Fruit fly (Drosophila melanogaster) whole organism, prepupa: Measurements from ENCODE around the gene CG5386.

ENCODE experiments used
- Blimp-1 ChIP-seq: fragments of 200-800 bp; sonication (Bioruptor generic); optimal IDR thresholded peaks from 3 replicates; lab custom pipeline; 2017; ENCODE audit warnings: missing biosample characterization, missing genetic modification characterization, mild to moderate bottlenecking, moderate library complexity, missing genetic modification reagents
- CG10631 ChIP-seq: fragments of 200-800 bp; sonication (Bioruptor generic); optimal IDR thresholded peaks from 2 replicates; lab custom pipeline; 2016; ENCODE audit warnings: missing biosample characterization, missing genetic modification characterization
- CG10669 ChIP-seq: fragments of 200-800 bp; sonication (Bioruptor generic); optimal IDR thresholded peaks from 3 replicates; lab custom pipeline; 2018; ENCODE audit warnings: missing biosample characterization, mild to moderate bottlenecking, missing genetic modification characterization, moderate library complexity
- CG11294 ChIP-seq: fragments of 200-800 bp; sonication (Bioruptor generic); IDR thresholded peaks from 2 replicates; pipeline ENCODE4 v1.3.6; 2022; ENCODE audit warnings: missing biosample characterization, missing genetic modification characterization
- CG11902 ChIP-seq: fragments of 200-800 bp; sonication (Bioruptor generic); optimal IDR thresholded peaks from 3 replicates; lab custom pipeline; 2016; ENCODE audit warnings: missing biosample characterization, missing genetic modification characterization
- CG1621 ChIP-seq: fragments of 200-800 bp; sonication (Bioruptor generic); optimal IDR thresholded peaks from 3 replicates; lab custom pipeline; 2018; ENCODE audit warnings: missing biosample characterization, mild to moderate bottlenecking, missing genetic modification characterization
- CG16779 ChIP-seq: fragments of 200-800 bp; sonication (Bioruptor generic); optimal IDR thresholded peaks from 3 replicates; lab custom pipeline; 2017; ENCODE audit warnings: missing biosample characterization, mild to moderate bottlenecking, missing genetic modification characterization
- CG3032 ChIP-seq: fragments of 200-800 bp; optimal IDR thresholded peaks from 2 replicates; lab custom pipeline; 2019; ENCODE audit warnings: missing biosample characterization, mild to moderate bottlenecking, missing genetic modification characterization, moderate library complexity
- CG31627 ChIP-seq: fragments of 200-800 bp; sonication (Bioruptor generic); optimal IDR thresholded peaks from 3 replicates; lab custom pipeline; 2016; ENCODE audit warnings: missing biosample characterization, missing genetic modification characterization
- CG32006 ChIP-seq: fragments of 200-800 bp; sonication (Bioruptor generic); optimal IDR thresholded peaks from 3 replicates; lab custom pipeline; 2017; ENCODE audit warnings: missing biosample characterization, mild to moderate bottlenecking, missing genetic modification characterization
- CG34406 ChIP-seq: fragments of 200-800 bp; sonication (Bioruptor generic); optimal IDR thresholded peaks from 3 replicates; lab custom pipeline; 2016; ENCODE audit warnings: missing biosample characterization, missing genetic modification characterization
- CG3919 ChIP-seq: fragments of 200-800 bp; sonication (Bioruptor generic); optimal IDR thresholded peaks from 3 replicates; lab custom pipeline; 2016; ENCODE audit warnings: missing biosample characterization, missing genetic modification characterization
- CG4318 ChIP-seq: fragments of 200-800 bp; sonication (Bioruptor generic); optimal IDR thresholded peaks from 3 replicates; lab custom pipeline; 2017; ENCODE audit warnings: missing biosample characterization, mild to moderate bottlenecking, missing genetic modification characterization
- CG6163 ChIP-seq: fragments of 200-800 bp; sonication (Bioruptor generic); IDR thresholded peaks from 3 replicates; pipeline ENCODE4 v1.3.6; 2022; ENCODE audit warnings: missing biosample characterization, missing genetic modification characterization
- CG6276 ChIP-seq: fragments of 200-800 bp; sonication (Bioruptor generic); optimal IDR thresholded peaks from 2 replicates; lab custom pipeline; 2017; ENCODE audit warnings: missing biosample characterization, mild to moderate bottlenecking, missing genetic modification characterization
- CG6792 ChIP-seq: fragments of 200-800 bp; sonication (Bioruptor generic); optimal IDR thresholded peaks from 3 replicates; lab custom pipeline; 2016; ENCODE audit warnings: missing biosample characterization, missing genetic modification characterization
- CG6808 ChIP-seq: fragments of 200-800 bp; sonication (Bioruptor generic); optimal IDR thresholded peaks from 3 replicates; lab custom pipeline; 2017; ENCODE audit warnings: missing biosample characterization, missing genetic modification characterization, mild to moderate bottlenecking, moderate library complexity, missing genetic modification reagents
- CG7368 ChIP-seq: fragments of 200-800 bp; sonication (Bioruptor generic); optimal IDR thresholded peaks from 3 replicates; lab custom pipeline; 2016; ENCODE audit warnings: missing biosample characterization, missing genetic modification characterization
- CG8119 ChIP-seq: fragments of 200-800 bp; sonication (Bioruptor generic); IDR thresholded peaks from 3 replicates; pipeline ENCODE4 v1.3.6; 2022; ENCODE audit warnings: missing biosample characterization, missing genetic modification characterization
- CG8319 ChIP-seq: fragments of 200-800 bp; sonication (Bioruptor generic); optimal IDR thresholded peaks from 3 replicates; lab custom pipeline; 2016; ENCODE audit warnings: missing biosample characterization, missing genetic modification characterization
- CG8632 ChIP-seq: fragments of 200-800 bp; sonication (Bioruptor generic); optimal IDR thresholded peaks from 3 replicates; lab custom pipeline; 2016; ENCODE audit warnings: missing biosample characterization, missing genetic modification characterization
- CG9139 ChIP-seq: fragments of 200-800 bp; sonication (Bioruptor generic); optimal IDR thresholded peaks from 3 replicates; lab custom pipeline; 2017; ENCODE audit warnings: missing biosample characterization, mild to moderate bottlenecking, missing genetic modification characterization
- Eip75B ChIP-seq: fragments of 200-800 bp; sonication (Bioruptor generic); optimal IDR thresholded peaks from 3 replicates; lab custom pipeline; 2016; ENCODE audit warnings: missing biosample characterization, missing genetic modification characterization
- Eip78C ChIP-seq: fragments of 200-800 bp; sonication (Bioruptor generic); peaks from one replicate; lab custom pipeline; 2016; ENCODE audit warnings: missing biosample characterization, missing genetic modification characterization
- Eip93F ChIP-seq: fragments of 200-800 bp; sonication (Bioruptor generic); optimal IDR thresholded peaks from 2 replicates; lab custom pipeline; 2016; ENCODE audit warnings: missing biosample characterization, mild to moderate bottlenecking, missing genetic modification characterization
- Ets21C ChIP-seq: fragments of 200-800 bp; sonication (Bioruptor generic); optimal IDR thresholded peaks from 3 replicates; lab custom pipeline; 2016; ENCODE audit warnings: missing biosample characterization, missing genetic modification characterization
- Gug ChIP-seq: fragments of 200-800 bp; sonication (Bioruptor generic); IDR thresholded peaks from 2 replicates; pipeline ENCODE4 v1.3.6; 2022; ENCODE audit warnings: missing biosample characterization, missing genetic modification characterization
- Hr38 ChIP-seq: sonication (Bioruptor generic); optimal IDR thresholded peaks from 2 replicates; lab custom pipeline; 2016; ENCODE audit warnings: missing biosample characterization, missing genetic modification characterization
- Hr39 ChIP-seq: fragments of 200-800 bp; sonication (Bioruptor generic); optimal IDR thresholded peaks from 2 replicates; lab custom pipeline; 2016; ENCODE audit warnings: missing biosample characterization, missing genetic modification characterization
- Lpt ChIP-seq: fragments of 200-800 bp; sonication (Bioruptor generic); optimal IDR thresholded peaks from 3 replicates; lab custom pipeline; 2016; ENCODE audit warnings: missing biosample characterization, missing genetic modification characterization
- Met ChIP-seq: fragments of 200-800 bp; sonication (Bioruptor generic); optimal IDR thresholded peaks from 3 replicates; lab custom pipeline; 2016; ENCODE audit warnings: missing biosample characterization, missing genetic modification characterization
- Smox ChIP-seq: fragments of 200-800 bp; sonication (Bioruptor generic); optimal IDR thresholded peaks from 3 replicates; lab custom pipeline; 2016; ENCODE audit warnings: missing biosample characterization, missing genetic modification characterization
- Sox14 ChIP-seq: fragments of 200-800 bp; sonication (Bioruptor generic); optimal IDR thresholded peaks from 3 replicates; lab custom pipeline; 2016; ENCODE audit warnings: missing biosample characterization, missing genetic modification characterization
- Sox15 ChIP-seq: fragments of 200-800 bp; sonication (Bioruptor generic); optimal IDR thresholded peaks from 3 replicates; lab custom pipeline; 2016; ENCODE audit warnings: missing biosample characterization, missing genetic modification characterization
- achi ChIP-seq: fragments of 200-800 bp; sonication (Bioruptor generic); optimal IDR thresholded peaks from 3 replicates; lab custom pipeline; 2016; ENCODE audit warnings: missing biosample characterization, missing genetic modification characterization
- acj6 ChIP-seq: fragments of 200-800 bp; sonication (Bioruptor generic); optimal IDR thresholded peaks from 3 replicates; lab custom pipeline; 2016; ENCODE audit warnings: missing biosample characterization, missing genetic modification characterization
- dac ChIP-seq: fragments of 200-800 bp; sonication (Bioruptor generic); optimal IDR thresholded peaks from 2 replicates; lab custom pipeline; 2017; ENCODE audit warnings: missing biosample characterization, mild to moderate bottlenecking, missing genetic modification characterization
- eg ChIP-seq: fragments of 200-800 bp; sonication (Bioruptor generic); IDR thresholded peaks from 3 replicates; pipeline ENCODE4 v1.3.6; 2022; ENCODE audit warnings: missing biosample characterization, missing genetic modification characterization
- fd85E ChIP-seq: fragments of 200-800 bp; sonication (Bioruptor generic); optimal IDR thresholded peaks from 3 replicates; lab custom pipeline; 2016; ENCODE audit warnings: missing biosample characterization, missing genetic modification characterization
- fkh ChIP-seq: fragments of 200-800 bp; sonication (Bioruptor generic); optimal IDR thresholded peaks from 3 replicates; lab custom pipeline; 2017; ENCODE audit warnings: missing biosample characterization, mild to moderate bottlenecking, missing genetic modification characterization, moderate library complexity
- lz ChIP-seq: fragments of 200-800 bp; sonication (Bioruptor generic); optimal IDR thresholded peaks from 3 replicates; lab custom pipeline; 2016; ENCODE audit warnings: missing biosample characterization, missing genetic modification characterization
- net ChIP-seq: fragments of 200-800 bp; sonication (Bioruptor generic); optimal IDR thresholded peaks from 3 replicates; lab custom pipeline; 2016; ENCODE audit warnings: missing biosample characterization, missing genetic modification characterization
- pdm3 ChIP-seq: fragments of 200-800 bp; sonication (Bioruptor generic); optimal IDR thresholded peaks from 3 replicates; lab custom pipeline; 2016; ENCODE audit warnings: missing biosample characterization, missing genetic modification characterization
- salr ChIP-seq, 2 experiments: fragments of 200-800 bp; sonication (Bioruptor generic); optimal IDR thresholded peaks; 3 replicates each; lab custom pipeline; 2016 to 2018; ENCODE audit warnings: missing biosample characterization in 2 of 2, missing genetic modification characterization in 2 of 2, mild to moderate bottlenecking in 1 of 2
- spab ChIP-seq: fragments of 200-800 bp; sonication (Bioruptor generic); optimal IDR thresholded peaks from 2 replicates; lab custom pipeline; 2017; ENCODE audit warnings: missing biosample characterization, mild to moderate bottlenecking, missing genetic modification characterization, missing genetic modification reagents
- ss ChIP-seq, 2 experiments: fragments of 200-800 bp; sonication (Bioruptor generic); optimal IDR thresholded peaks; 2 replicates in 1 of 2; 3 replicates in 1 of 2; lab custom pipeline; 2017 to 2018; ENCODE audit warnings: mild to moderate bottlenecking in 2 of 2, missing biosample characterization in 2 of 2, missing genetic modification characterization in 2 of 2, moderate library complexity in 1 of 2
- svp ChIP-seq: fragments of 200-800 bp; sonication (Bioruptor generic); peaks from one replicate; lab custom pipeline; 2016; ENCODE audit warnings: missing biosample characterization, missing genetic modification characterization
- topi ChIP-seq: fragments of 200-800 bp; sonication (Bioruptor generic); optimal IDR thresholded peaks from 3 replicates; lab custom pipeline; 2016; ENCODE audit warnings: missing biosample characterization, missing genetic modification characterization
- vri ChIP-seq: fragments of 200-800 bp; sonication (Bioruptor generic); optimal IDR thresholded peaks from 3 replicates; lab custom pipeline; 2016; ENCODE audit warnings: missing biosample characterization, mild to moderate bottlenecking, missing genetic modification characterization

The CG5386 gene

dm6 chr3R:22340207-22340606 is 1.8 kb downstream of the CG5386 start, which contains the start of gene CG5388:
TSS of gene CG5388 (minus strand) at chr3R:22340307.
- TF ChIP-seq Sox15 (no peak), svp (no peak), Hr38 (GFP tag; lab: Kevin White, UChicago) (no peak), vri (GFP tag; lab: Kevin White, UChicago) (no peak), Lpt (GFP tag; lab: Kevin White, UChicago) (no peak), CG10631 (GFP tag; lab: Kevin White, UChicago) (no peak), CG8632 (GFP tag; lab: Kevin White, UChicago) (no peak), CG16779 (tag; lab: Kevin White, UChicago) (no peak)

dm6 chr3R:22339510-22339909 is 2.5 kb downstream of the CG5386 start:
- TF ChIP-seq CG10669 (peak; percentile 72), CG8319 (GFP tag; lab: Kevin White, UChicago) (peak; percentile 52), CG11294 (GFP tag; lab: Robert Waterston, UW) (no peak), Eip75B (peak; percentile 68), achi (peak; percentile 62), Sox15 (peak; percentile 54), dac (GFP tag; lab: Kevin White, UChicago) (no peak), pdm3 (GFP tag; lab: Kevin White, UChicago) (peak; percentile 64), salr (GFP tag; optimal IDR thresholded peaks at IDR 0.05; lab: Kevin White, UChicago) (peak; percentile 29 to 65), Gug (GFP tag; lab: Robert Waterston, UW) (0 out of 2 replicates have a peak, but pooled peaks have one; percentile 12), fkh (no peak), net (GFP tag; lab: Kevin White, UChicago) (peak; percentile 65), Met (peak; percentile 66), fd85E (GFP tag; lab: Kevin White, UChicago) (peak; percentile 5), CG8632 (GFP tag; lab: Kevin White, UChicago) (peak; percentile 48), Smox (GFP tag; lab: Kevin White, UChicago) (peak; percentile 59), Hr39 (GFP tag; lab: Kevin White, UChicago) (peak; percentile 62), Blimp-1 (GFP tag; lab: Kevin White, UChicago) (no peak), CG10631 (GFP tag; lab: Kevin White, UChicago) (peak; percentile 66), Eip78C (GFP tag; lab: Kevin White, UChicago) (peak; percentile 90), CG31627 (peak; percentile 63), CG4318 (no peak), CG11902 (GFP tag; lab: Kevin White, UChicago) (peak; percentile 40), vri (GFP tag; lab: Kevin White, UChicago) (peak; percentile 30), CG6792 (peak; percentile 63), Sox14 (peak; percentile 59), CG34406 (GFP tag; lab: Kevin White, UChicago) (peak; percentile 56), CG3032 (tag; lab: Kevin White, UChicago) (no peak), CG9139 (GFP tag; lab: Kevin White, UChicago) (peak; percentile 61), spab (peak; percentile 73), CG16779 (tag; lab: Kevin White, UChicago) (peak; percentile 25), lz (GFP tag; lab: Kevin White, UChicago) (peak; percentile 61), Eip93F (GFP tag; lab: Kevin White, UChicago) (no peak), CG6808 (GFP tag; lab: Kevin White, UChicago) (peak; percentile 63), topi (GFP tag; lab: Kevin White, UChicago) (peak; percentile 68), CG6163 (GFP tag; lab: Robert Waterston, UW) (peak; percentile 79), CG8119 (GFP tag; lab: Robert Waterston, UW) (peak; percentile 51; the same call in 1 of the 3 replicates), acj6 (GFP tag; lab: Kevin White, UChicago) (peak; percentile 66), Ets21C (GFP tag; lab: Kevin White, UChicago) (peak; percentile 39), CG3919 (GFP tag; lab: Kevin White, UChicago) (peak; percentile 74), Lpt (GFP tag; lab: Kevin White, UChicago) (peak; percentile 26), CG32006 (peak; percentile 56), CG7368 (peak; percentile 58), svp (peak; percentile 81), CG1621 (peak; percentile 58), CG6276 (GFP tag; lab: Kevin White, UChicago) (peak; percentile 27), ss (GFP tag; optimal IDR thresholded peaks at IDR 0.05; lab: Kevin White, UChicago) (peak in 1 of 2 experiments; percentile 70), eg (GFP tag; lab: Robert Waterston, UW) (peak; percentile 56; the same call in 2 of the 3 replicates)
